Fruit fly (Drosophila melanogaster) Kc167 (cell line): ENCODE measurements around the gene bam.

Source experiments
- Sin3A ChIP-seq: fragments of >200 bp; optimal IDR thresholded peaks from 2 replicates; lab custom pipeline; 2018; ENCODE audit warnings: missing external identifiers
- psq ChIP-seq: fragments of >200 bp; optimal IDR thresholded peaks from 2 replicates; lab custom pipeline; 2017; ENCODE audit warnings: missing external identifiers

- TF ChIP-seq Sin3A (lab: Kevin White, UChicago) (no peak), psq (lab: Kevin White, UChicago) (no peak)
Observed at dm6 chr3R:25235362-25235761, 9.5 kb downstream of the bam start, which contains the start of gene Sil1.
